Worm (Caenorhabditis elegans): Measurements from ENCODE around the gene mtss-1.
A peak's percentile ranks its signal among the peaks of the same experiment; 100 is the strongest.

mtss-1 gene

DNA sequence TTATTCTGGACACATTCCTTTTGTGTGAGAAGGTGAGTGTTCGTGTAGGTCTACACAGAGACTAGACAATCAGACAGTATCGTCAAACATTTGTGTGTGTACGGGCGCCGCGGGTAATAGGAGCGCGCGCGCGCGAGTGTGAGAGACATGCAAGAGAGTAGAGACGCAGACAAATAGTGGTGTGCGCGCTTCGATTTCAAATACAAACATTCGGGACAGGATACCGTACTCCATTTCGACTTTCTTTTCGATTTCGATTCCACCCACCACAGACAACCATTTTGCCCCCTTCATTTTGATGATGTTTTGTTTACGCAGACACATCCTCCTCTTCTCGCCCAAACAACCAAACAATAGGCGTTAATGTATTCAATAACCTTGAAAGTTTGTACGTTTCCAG, 26.7 kb downstream of the mtss-1 start (continued):
- no peak for TF ChIP-seq nhr-76 (tag; optimal IDR thresholded peaks at IDR 0.05)
- no peak for TF ChIP-seq saeg-2 (GFP tag; IDR thresholded peaks at IDR 0.05)
- no peak for TF ChIP-seq R02D3.7 (tag; optimal IDR thresholded peaks at IDR 0.05)
- no peak for TF ChIP-seq dmd-9 (GFP tag; IDR thresholded peaks at IDR 0.05)
- no peak for TF ChIP-seq lim-7 (GFP tag; IDR thresholded peaks at IDR 0.05)
- TF ChIP-seq pha-4 (GFP tag; IDR thresholded peaks at IDR 0.05) = peak; percentile 58; the same call in 1 of the 2 replicates
- peak; percentile 91 for TF ChIP-seq pha-4 (tag; optimal IDR thresholded peaks at IDR 0.05)
- TF ChIP-seq spr-3 (GFP tag; optimal IDR thresholded peaks at IDR 0.05) = no peak
- no peak for TF ChIP-seq nhr-42 (GFP tag; IDR thresholded peaks at IDR 0.05)
- TF ChIP-seq cey-2 (tag; optimal IDR thresholded peaks at IDR 0.05; ENCODE audit: borderline replicate concordance, insufficient read depth) = peak; percentile 28
- no peak for TF ChIP-seq ZK337.2 (GFP tag; IDR thresholded peaks at IDR 0.05)
- no peak for TF ChIP-seq sdz-12 (GFP tag; optimal IDR thresholded peaks at IDR 0.05)
- peak; percentile 16 for TF ChIP-seq F10B5.3 (tag; optimal IDR thresholded peaks at IDR 0.05)
- no peak for TF ChIP-seq nhr-237 (tag; optimal IDR thresholded peaks at IDR 0.05)
- TF ChIP-seq nhr-10 (tag; optimal IDR thresholded peaks at IDR 0.05) = no peak
- no peak for TF ChIP-seq daf-8 (GFP tag; IDR thresholded peaks at IDR 0.05)
- no peak for TF ChIP-seq tag-97 (GFP tag; IDR thresholded peaks at IDR 0.05)
- no peak for TF ChIP-seq ceh-20 (GFP tag; IDR thresholded peaks at IDR 0.05)
- TF ChIP-seq php-3 (GFP tag; IDR thresholded peaks at IDR 0.05) = 0 out of 2 replicates have a peak, but pooled peaks have one; percentile 8
- no peak for TF ChIP-seq egl-27 (tag; optimal IDR thresholded peaks at IDR 0.05)
- peak; percentile 88 for TF ChIP-seq mxl-3 (GFP tag; optimal IDR thresholded peaks at IDR 0.05)
- TF ChIP-seq F49E8.2 (tag; optimal IDR thresholded peaks at IDR 0.05; ENCODE audit: borderline replicate concordance) = no peak
- no peak for TF ChIP-seq ZK546.5 (tag; optimal IDR thresholded peaks at IDR 0.05)
- TF ChIP-seq daf-16 (GFP tag; optimal IDR thresholded peaks at IDR 0.05) = no peak
- peak; percentile 53 for TF ChIP-seq daf-16 (tag; optimal IDR thresholded peaks at IDR 0.05)
- no peak for TF ChIP-seq attf-4 (tag; optimal IDR thresholded peaks at IDR 0.05)
- no peak for TF ChIP-seq ceh-82 (tag; optimal IDR thresholded peaks at IDR 0.05)
- no peak for TF ChIP-seq daf-19 (GFP tag; conservative IDR thresholded peaks at IDR 0.05)
- TF ChIP-seq unc-130 (GFP tag; optimal IDR thresholded peaks at IDR 0.05) = no peak

- TF ChIP-seq lir-3 (tag; optimal IDR thresholded peaks at IDR 0.05) = no peak
- no peak for TF ChIP-seq zip-11 (GFP tag; IDR thresholded peaks at IDR 0.05)
- TF ChIP-seq unc-39 (tag; optimal IDR thresholded peaks at IDR 0.05) = no peak
- peak; percentile 38 for TF ChIP-seq snpc-4 (tag; optimal IDR thresholded peaks at IDR 0.05)
- no peak for TF ChIP-seq aly-2 (tag; optimal IDR thresholded peaks at IDR 0.05)
- TF ChIP-seq hlh-30 (tag; optimal IDR thresholded peaks at IDR 0.05; ENCODE audit: insufficient read depth) = peak; percentile 95
- TF ChIP-seq mxl-2 (GFP tag; conservative IDR thresholded peaks at IDR 0.05) = no peak; the same call in 1 of the 2 replicates
- peak; percentile 96 for TF ChIP-seq fkh-10 (GFP tag; optimal IDR thresholded peaks at IDR 0.05)
- no peak for TF ChIP-seq nhr-76 (tag; optimal IDR thresholded peaks at IDR 0.05)
- no peak for TF ChIP-seq ztf-11 (tag; optimal IDR thresholded peaks at IDR 0.05)
- no peak for TF ChIP-seq vab-7 (GFP tag; IDR thresholded peaks at IDR 0.05)
- no peak for TF ChIP-seq F26F4.8 (GFP tag; conservative IDR thresholded peaks at IDR 0.05)
- 0 out of 2 replicates have a peak, but pooled peaks have one; percentile 56 for TF ChIP-seq D1046.2 (GFP tag; IDR thresholded peaks at IDR 0.05)
- peak; percentile 77 for TF ChIP-seq T20F7.1 (GFP tag; optimal IDR thresholded peaks at IDR 0.05)
- no peak for TF ChIP-seq ama-1 (optimal IDR thresholded peaks at IDR 0.05)
- peak; percentile 89 for TF ChIP-seq ceh-20 (GFP tag; IDR thresholded peaks at IDR 0.05)
- TF ChIP-seq php-3 (GFP tag; IDR thresholded peaks at IDR 0.05) = peak; percentile 46; the same call in 1 of the 2 replicates
- peak; percentile 85 for TF ChIP-seq nhr-102 (tag; optimal IDR thresholded peaks at IDR 0.05)
- TF ChIP-seq spr-1 (tag; optimal IDR thresholded peaks at IDR 0.05) = peak; percentile 88
- TF ChIP-seq mes-2 (tag; optimal IDR thresholded peaks at IDR 0.05; ENCODE audit: poor library complexity, severe bottlenecking) = peak; percentile 69
- peak; percentile 97 for TF ChIP-seq ctbp-1 (GFP tag; IDR thresholded peaks at IDR 0.05)
- no peak for TF ChIP-seq daf-8 (GFP tag; IDR thresholded peaks at IDR 0.05)
- peak; percentile 89 to 97 for TF ChIP-seq mdl-1 (tag; optimal IDR thresholded peaks at IDR 0.05)
- peak; percentile 95 for TF ChIP-seq nhr-25 (tag; optimal IDR thresholded peaks at IDR 0.05; ENCODE audit: borderline replicate concordance, insufficient read depth)
- TF ChIP-seq daf-19 (GFP tag; conservative IDR thresholded peaks at IDR 0.05) = peak; percentile 80
- TF ChIP-seq egl-27 (tag; optimal IDR thresholded peaks at IDR 0.05) = no peak
- TF ChIP-seq nhr-237 (tag; optimal IDR thresholded peaks at IDR 0.05) = peak; percentile 58
- no peak for TF ChIP-seq sdz-12 (GFP tag; optimal IDR thresholded peaks at IDR 0.05)
- no peak for TF ChIP-seq ceh-62 (tag; optimal IDR thresholded peaks at IDR 0.05)
Observed at ce11 chrIII:8795595-8796141, 27.6 kb downstream of the mtss-1 start.
